Worm (Caenorhabditis elegans) whole organism, early embryonic: ENCODE data around the gene nlp-46.

ENCODE experiments used
- B0310.2 ChIP-seq: sonication (generic microtip); optimal IDR thresholded peaks from 2 replicates; lab custom pipeline; 2016; ENCODE audit warnings: mild to moderate bottlenecking, missing genetic modification characterization, missing compliant biosample characterization
- F13C5.2 ChIP-seq: sonication (generic microtip); optimal IDR thresholded peaks from 2 replicates; lab custom pipeline; 2017; ENCODE audit warnings: mild to moderate bottlenecking, missing genetic modification characterization, inconsistent platforms, missing compliant biosample characterization
- aly-1 ChIP-seq: sonication (generic microtip); optimal IDR thresholded peaks from 2 replicates; lab custom pipeline; 2016; ENCODE audit warnings: missing genetic modification characterization, missing compliant biosample characterization
- ama-1 ChIP-seq: fragments of 150-350 bp; optimal IDR thresholded peaks from 2 replicates; lab custom pipeline; 2014
- ceh-13 ChIP-seq: fragments of 200-800 bp; sonication (Bioruptor generic); optimal IDR thresholded peaks from 2 replicates; lab custom pipeline; 2018; ENCODE audit warnings: mild to moderate bottlenecking, missing genetic modification characterization, missing compliant biosample characterization
- ceh-36 ChIP-seq: sonication (generic microtip); optimal IDR thresholded peaks from 2 replicates; lab custom pipeline; 2016; ENCODE audit warnings: missing genetic modification characterization, inconsistent platforms, missing compliant biosample characterization
- ets-7 ChIP-seq: sonication (generic microtip); optimal IDR thresholded peaks from 2 replicates; lab custom pipeline; 2016; ENCODE audit warnings: missing genotype, missing genetic modification characterization, missing compliant biosample characterization
- flt-1 ChIP-seq: fragments of 200-800 bp; sonication (Bioruptor generic); IDR thresholded peaks from 2 replicates; pipeline ENCODE4 v1.3.6; 2022; ENCODE audit warnings: missing genetic modification characterization, missing compliant biosample characterization
- hmbx-1 ChIP-seq: sonication (generic microtip); optimal IDR thresholded peaks from 2 replicates; lab custom pipeline; 2016; ENCODE audit warnings: mild to moderate bottlenecking, missing genetic modification characterization, missing compliant biosample characterization
- hmg-4 ChIP-seq: fragments of 200-800 bp; sonication (Bioruptor generic); optimal IDR thresholded peaks from 2 replicates; lab custom pipeline; 2018; ENCODE audit warnings: mild to moderate bottlenecking, missing genetic modification characterization, missing compliant biosample characterization
- hnd-1 ChIP-seq: sonication (generic microtip); optimal IDR thresholded peaks from 2 replicates; lab custom pipeline; 2016; ENCODE audit warnings: missing genetic modification characterization, missing compliant biosample characterization
- pes-1 ChIP-seq: fragments of 200-800 bp; sonication (Bioruptor generic); IDR thresholded peaks from 2 replicates; pipeline ENCODE4 v1.3.6; 2022; ENCODE audit warnings: missing genetic modification reagents, missing genetic modification characterization, missing compliant biosample characterization
- scrt-1 ChIP-seq: fragments of 200-800 bp; sonication (Bioruptor generic); IDR thresholded peaks from 2 replicates; pipeline ENCODE4 v1.3.6; 2022; ENCODE audit warnings: missing genetic modification characterization, missing compliant biosample characterization
- sea-1 ChIP-seq: fragments of 200-800 bp; sonication (Bioruptor generic); conservative IDR thresholded peaks from 2 replicates; pipeline ENCODE4 v1.3.6; 2022; ENCODE audit warnings: missing genetic modification characterization, missing compliant biosample characterization
- tbx-11 ChIP-seq: fragments of 200-800 bp; sonication (Bioruptor generic); IDR thresholded peaks from 2 replicates; pipeline ENCODE4 v1.3.6; 2022; ENCODE audit warnings: missing genetic modification characterization, missing compliant biosample characterization
- tbx-37 ChIP-seq: fragments of 200-800 bp; sonication (Bioruptor generic); conservative IDR thresholded peaks from 2 replicates; pipeline ENCODE4 v1.3.6; 2022; ENCODE audit warnings: missing genetic modification reagents, missing genetic modification characterization, missing compliant biosample characterization
- tra-4 ChIP-seq: sonication (generic microtip); optimal IDR thresholded peaks from 2 replicates; lab custom pipeline; 2017; ENCODE audit warnings: missing genetic modification characterization, missing compliant biosample characterization

Gene nlp-46

DNA sequence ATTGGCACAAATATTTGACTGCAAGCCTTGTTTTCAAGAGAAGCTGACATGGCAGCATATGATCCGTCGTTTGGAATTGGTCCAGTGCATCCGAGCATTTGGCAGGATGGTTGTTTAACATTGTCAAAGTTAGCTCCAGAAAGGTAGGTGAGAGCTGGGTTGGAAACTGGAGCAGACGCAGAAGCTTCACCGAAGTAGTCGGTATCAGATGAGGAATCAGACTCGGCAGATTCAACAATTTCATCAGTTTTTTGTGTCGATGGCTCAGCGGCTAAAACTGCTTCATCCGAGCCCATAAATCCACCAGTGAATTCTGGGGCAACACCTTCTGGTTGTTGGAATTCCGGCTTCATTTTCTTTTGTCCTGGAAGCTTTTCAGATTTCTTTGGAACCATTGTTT is 43.5 kb upstream of the nlp-46 start:
- TF ChIP-seq ceh-36 (tag; lab: Kevin White, UChicago), result no peak

- TF ChIP-seq tbx-37 (GFP tag; lab: Robert Waterston, UW), result no peak
- no peak for TF ChIP-seq ceh-13 (GFP tag; lab: Kevin White, UChicago)
- no peak for TF ChIP-seq hmg-4 (GFP tag; lab: Kevin White, UChicago)
- no peak for TF ChIP-seq hmbx-1 (tag; lab: Kevin White, UChicago)
- no peak for TF ChIP-seq scrt-1 (GFP tag; lab: Robert Waterston, UW)
- no peak for TF ChIP-seq B0310.2
- no peak for TF ChIP-seq pes-1 (GFP tag; lab: Robert Waterston, UW)
- TF ChIP-seq sea-1 (GFP tag; lab: Robert Waterston, UW), result no peak
- no peak for TF ChIP-seq ama-1 (lab: Kevin White, UChicago)
- TF ChIP-seq F13C5.2, result no peak
- TF ChIP-seq tbx-11 (GFP tag; lab: Robert Waterston, UW), result no peak
- TF ChIP-seq tra-4 (tag; lab: Kevin White, UChicago), result no peak
- TF ChIP-seq ceh-36 (tag; lab: Kevin White, UChicago), result no peak
- no peak for TF ChIP-seq hnd-1
- TF ChIP-seq flt-1 (GFP tag; lab: Robert Waterston, UW), result no peak
Measured at ce11 chrV:12548830-12549229, 42.7 kb upstream of the nlp-46 start.

ce11 chrV:12542683-12543319 is 36.7 kb upstream of the nlp-46 start:
- no peak for TF ChIP-seq tbx-11 (GFP tag; lab: Robert Waterston, UW)
- TF ChIP-seq hmbx-1 (tag; lab: Kevin White, UChicago), result no peak
- TF ChIP-seq sea-1 (GFP tag; lab: Robert Waterston, UW), result no peak
- TF ChIP-seq tbx-37 (GFP tag; lab: Robert Waterston, UW), result no peak
- TF ChIP-seq scrt-1 (GFP tag; lab: Robert Waterston, UW), result no peak
- no peak for TF ChIP-seq tra-4 (tag; lab: Kevin White, UChicago)
- TF ChIP-seq ceh-36 (tag; lab: Kevin White, UChicago), result no peak
- no peak for TF ChIP-seq hmg-4 (GFP tag; lab: Kevin White, UChicago)
- TF ChIP-seq ceh-13 (GFP tag; lab: Kevin White, UChicago), result no peak
- no peak for TF ChIP-seq B0310.2
- TF ChIP-seq ama-1 (lab: Kevin White, UChicago), result no peak
- no peak for TF ChIP-seq flt-1 (GFP tag; lab: Robert Waterston, UW)
- TF ChIP-seq ets-7 (tag; lab: Kevin White, UChicago), result no peak
- TF ChIP-seq hnd-1, result no peak
- no peak for TF ChIP-seq aly-1 (tag; lab: Kevin White, UChicago)

DNA sequence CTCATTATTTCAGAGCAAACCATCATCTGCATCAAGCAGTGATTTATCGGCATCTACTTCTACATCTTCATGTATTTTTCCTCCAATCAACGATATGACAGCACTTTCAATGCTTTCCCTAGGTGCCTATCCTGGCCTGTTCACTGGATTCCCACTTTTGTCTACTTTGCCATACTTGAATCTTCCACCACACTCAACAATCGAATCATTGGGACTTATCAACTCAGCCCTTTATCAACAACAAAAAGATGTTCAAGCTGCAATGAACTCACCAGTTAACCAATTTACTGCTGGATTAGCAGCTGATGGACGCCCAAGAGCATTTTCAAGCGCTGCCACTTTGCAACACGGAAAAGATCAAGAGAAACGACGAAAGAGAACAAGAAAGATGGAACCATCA is 35.1 kb upstream of the nlp-46 start:
- TF ChIP-seq tbx-37 (GFP tag; lab: Robert Waterston, UW) (no peak), ceh-36 (tag; lab: Kevin White, UChicago) (no peak), ceh-13 (GFP tag; lab: Kevin White, UChicago) (no peak), aly-1 (tag; lab: Kevin White, UChicago) (no peak), scrt-1 (GFP tag; lab: Robert Waterston, UW) (no peak), ets-7 (tag; lab: Kevin White, UChicago) (no peak), hmg-4 (GFP tag; lab: Kevin White, UChicago) (no peak)

DNA sequence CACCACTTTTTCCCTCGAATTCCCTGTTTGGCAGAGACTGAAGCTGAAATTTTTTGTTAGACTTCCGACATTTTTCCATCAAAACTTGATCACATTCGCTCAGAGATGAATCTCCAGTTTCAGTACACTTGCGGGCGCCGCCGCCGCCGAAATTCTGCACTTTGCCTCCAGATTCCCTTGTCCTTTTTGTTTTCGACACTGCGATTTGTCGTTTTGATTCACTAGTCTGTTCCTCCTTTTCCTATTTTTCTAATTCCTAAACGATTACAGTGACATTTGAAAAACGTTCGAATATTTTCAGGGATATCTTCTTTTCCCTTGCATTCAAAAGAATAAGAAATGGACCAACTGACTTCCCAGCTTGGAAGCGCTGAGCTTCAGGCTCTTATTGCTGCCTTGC is 34.7 kb upstream of the nlp-46 start, which contains the start of gene F45D3.2:
Gene F45D3.2 (plus strand): TSS at position 301 of the 400 bp plus-strand sequence.
- TF ChIP-seq ets-7 (tag; lab: Kevin White, UChicago) (no peak), ceh-13 (GFP tag; lab: Kevin White, UChicago) (no peak), flt-1 (GFP tag; lab: Robert Waterston, UW) (no peak), B0310.2 (no peak), scrt-1 (GFP tag; lab: Robert Waterston, UW) (no peak), pes-1 (GFP tag; lab: Robert Waterston, UW) (no peak), hmg-4 (GFP tag; lab: Kevin White, UChicago) (no peak), tra-4 (tag; lab: Kevin White, UChicago) (no peak), tbx-37 (GFP tag; lab: Robert Waterston, UW) (no peak), hnd-1 (no peak), F13C5.2 (no peak), tbx-11 (GFP tag; lab: Robert Waterston, UW) (no peak), hmbx-1 (tag; lab: Kevin White, UChicago) (no peak), sea-1 (GFP tag; lab: Robert Waterston, UW) (no peak), ceh-36 (tag; lab: Kevin White, UChicago) (no peak), ama-1 (lab: Kevin White, UChicago) (no peak), aly-1 (tag; lab: Kevin White, UChicago) (no peak)

DNA sequence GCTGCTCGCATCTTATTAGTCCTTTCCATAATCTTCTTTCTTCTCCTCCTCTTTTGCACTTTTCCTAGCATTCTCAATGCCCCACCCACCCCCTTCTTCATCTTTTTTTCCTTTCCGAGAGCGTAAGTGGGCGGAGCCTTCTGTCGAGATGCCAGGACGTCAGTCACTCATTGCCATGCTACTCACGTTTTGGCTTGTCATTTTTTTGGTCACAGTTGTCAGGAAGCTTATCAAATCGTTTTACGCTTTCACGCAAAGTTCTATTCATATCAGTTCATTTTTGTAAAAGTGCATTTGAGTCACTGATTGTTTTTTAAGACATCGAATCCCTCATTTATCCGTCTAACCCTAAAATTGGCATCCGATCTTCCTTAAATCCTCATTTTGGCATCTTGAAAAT is 33.9 kb upstream of the nlp-46 start:
- TF ChIP-seq tbx-11 (GFP tag; lab: Robert Waterston, UW) (no peak), ama-1 (lab: Kevin White, UChicago) (no peak), flt-1 (GFP tag; lab: Robert Waterston, UW) (no peak), pes-1 (GFP tag; lab: Robert Waterston, UW) (no peak), hmg-4 (GFP tag; lab: Kevin White, UChicago) (no peak), tra-4 (tag; lab: Kevin White, UChicago) (no peak), F13C5.2 (no peak), tbx-37 (GFP tag; lab: Robert Waterston, UW) (no peak), ceh-36 (tag; lab: Kevin White, UChicago) (no peak), ets-7 (tag; lab: Kevin White, UChicago) (no peak), B0310.2 (no peak), ceh-13 (GFP tag; lab: Kevin White, UChicago) (no peak), scrt-1 (GFP tag; lab: Robert Waterston, UW) (no peak), hmbx-1 (tag; lab: Kevin White, UChicago) (no peak), aly-1 (tag; lab: Kevin White, UChicago) (no peak), sea-1 (GFP tag; lab: Robert Waterston, UW) (no peak), hnd-1 (no peak)
